Fruit fly (Drosophila melanogaster): ENCODE results near the gene CG32081.

The CG32081 gene

DNA sequence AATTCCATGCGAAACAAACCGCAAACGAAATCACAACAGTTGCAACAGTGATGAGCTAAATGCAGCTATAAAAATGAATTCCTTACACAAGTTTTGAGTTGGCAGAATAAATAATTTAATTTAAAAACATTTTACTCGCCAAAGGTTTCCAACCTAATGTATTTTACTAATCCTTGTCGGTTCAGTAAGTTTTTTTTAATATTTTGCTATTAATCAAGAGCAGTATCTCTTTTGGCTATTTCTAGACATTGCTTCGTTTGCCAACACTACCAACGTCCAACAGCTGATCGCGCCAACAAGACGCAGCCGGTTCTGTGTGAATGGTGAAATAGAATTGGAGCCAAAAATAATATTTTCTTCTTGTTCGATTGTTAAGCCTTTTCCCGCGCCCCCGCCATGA is 37.3 kb downstream of the CG32081 start, which contains the start of the genes CG32075, CG45101 and SuUR (continued):
- peak; percentile 46 for TF ChIP-seq CG11398 (GFP tag; optimal IDR thresholded peaks at IDR 0.05)
- peak; percentile 85 for TF ChIP-seq CG17359 (tag; optimal IDR thresholded peaks at IDR 0.05)
- TF ChIP-seq CG13894 (tag; optimal IDR thresholded peaks at IDR 0.05) = no peak
- peak; percentile 34; the same call in 1 of the 2 replicates for TF ChIP-seq Poxn (GFP tag; IDR thresholded peaks at IDR 0.05)
- TF ChIP-seq dimm (GFP tag; IDR thresholded peaks at IDR 0.05) = 0 out of 2 replicates have a peak, but pooled peaks have one; percentile 7
- TF ChIP-seq CG15073 (GFP tag; optimal IDR thresholded peaks at IDR 0.05) = peak; percentile 57
- peak; percentile 82 for TF ChIP-seq CG13123 (GFP tag; optimal IDR thresholded peaks at IDR 0.05)
- peak in 1 of 3 experiments; percentile 86 for TF ChIP-seq lola (GFP tag; optimal IDR thresholded peaks at IDR 0.05)
- TF ChIP-seq h (optimal IDR thresholded peaks at IDR 0.05) = no peak
- no peak; the same call in 1 of the 2 replicates for TF ChIP-seq NFAT (GFP tag; IDR thresholded peaks at IDR 0.05)
- no peak for TF ChIP-seq CG10565 (GFP tag; optimal IDR thresholded peaks at IDR 0.05)
- peak; percentile 89 for TF ChIP-seq Camta (GFP tag; optimal IDR thresholded peaks at IDR 0.05)
- peak; percentile 87 for TF ChIP-seq sd (tag; optimal IDR thresholded peaks at IDR 0.05)
- TF ChIP-seq CG43689 (GFP tag; IDR thresholded peaks at IDR 0.05) = peak; percentile 50; the same call in 1 of the 2 replicates
- peak; percentile 82 for TF ChIP-seq Atf-2 (GFP tag; optimal IDR thresholded peaks at IDR 0.05)
- no peak for TF ChIP-seq TFAM (GFP tag; optimal IDR thresholded peaks at IDR 0.05)
- peak; percentile 89 for TF ChIP-seq CoRest (tag; optimal IDR thresholded peaks at IDR 0.05)
- TF ChIP-seq run (tag; optimal IDR thresholded peaks at IDR 0.05) = peak; percentile 80
- peak; percentile 65 for TF ChIP-seq CG5245 (GFP tag; optimal IDR thresholded peaks at IDR 0.05)
- TF ChIP-seq Side (GFP tag; optimal IDR thresholded peaks at IDR 0.05) = peak; percentile 86
- TF ChIP-seq CG2199 (GFP tag; IDR thresholded peaks at IDR 0.05) = peak; percentile 56; the same call in 1 of the 3 replicates
- no peak for TF ChIP-seq CG15479 (GFP tag; optimal IDR thresholded peaks at IDR 0.05)
- TF ChIP-seq danr (GFP tag; IDR thresholded peaks at IDR 0.05) = 0 out of 2 replicates have a peak, but pooled peaks have one; percentile 33
- no peak for TF ChIP-seq usp (GFP tag; optimal IDR thresholded peaks at IDR 0.05)
- peak; percentile 87 for TF ChIP-seq peb (GFP tag; IDR thresholded peaks at IDR 0.05)
- TF ChIP-seq Atf3 (GFP tag; optimal IDR thresholded peaks at IDR 0.05) = peak; percentile 89
- TF ChIP-seq nerfin-1 (tag; optimal IDR thresholded peaks at IDR 0.05) = peak; percentile 77
- peak; percentile 79 for TF ChIP-seq CG1024 (GFP tag; IDR thresholded peaks at IDR 0.05)
- TF ChIP-seq org-1 (GFP tag; optimal IDR thresholded peaks at IDR 0.05) = peak; percentile 69
- peak; percentile 54 for TF ChIP-seq CG6254 (GFP tag; optimal IDR thresholded peaks at IDR 0.05)
- peak; percentile 90 for TF ChIP-seq CG10543 (GFP tag; optimal IDR thresholded peaks at IDR 0.05)
- peak; percentile 81 for TF ChIP-seq lab (GFP tag; optimal IDR thresholded peaks at IDR 0.05)
- TF ChIP-seq ac (GFP tag; optimal IDR thresholded peaks at IDR 0.05) = peak; percentile 38
- no peak for TF ChIP-seq Opbp (GFP tag; IDR thresholded peaks at IDR 0.05; ENCODE audit: partially characterized antibody)
- TF ChIP-seq CG32772 (GFP tag; IDR thresholded peaks at IDR 0.05) = peak; percentile 88
- TF ChIP-seq CG3407 (GFP tag; optimal IDR thresholded peaks at IDR 0.05) = peak; percentile 64
- TF ChIP-seq Adf1 (GFP tag; IDR thresholded peaks at IDR 0.05) = peak; percentile 66
- TF ChIP-seq CG12236 (GFP tag; optimal IDR thresholded peaks at IDR 0.05) = peak; percentile 64
- TF ChIP-seq Stat92E (GFP tag; optimal IDR thresholded peaks at IDR 0.05) = peak in 1 of 3 experiments; percentile 76
- no peak for TF ChIP-seq Bgb (GFP tag; IDR thresholded peaks at IDR 0.05; ENCODE audit: partially characterized antibody)
- TF ChIP-seq ttk (GFP tag; IDR thresholded peaks at IDR 0.05) = peak; percentile 81
- peak; percentile 41; the same call in 1 of the 2 replicates for TF ChIP-seq CG11696 (GFP tag; IDR thresholded peaks at IDR 0.05)
- peak; percentile 92 for TF ChIP-seq CG1602 (GFP tag; optimal IDR thresholded peaks at IDR 0.05)
- peak; percentile 67 for TF ChIP-seq Taf1 (GFP tag; IDR thresholded peaks at IDR 0.05)
- TF ChIP-seq CG4730 (GFP tag; IDR thresholded peaks at IDR 0.05) = peak; percentile 81
- peak; percentile 86 for TF ChIP-seq C15 (GFP tag; IDR thresholded peaks at IDR 0.05)
- TF ChIP-seq CG2678 (tag; optimal IDR thresholded peaks at IDR 0.05) = peak; percentile 87
- TF ChIP-seq chinmo (GFP tag; IDR thresholded peaks at IDR 0.05; ENCODE audit: partially characterized antibody) = no peak
- peak; percentile 10 for TF ChIP-seq emc (GFP tag; optimal IDR thresholded peaks at IDR 0.05)
- TF ChIP-seq CG14965 (GFP tag; optimal IDR thresholded peaks at IDR 0.05; ENCODE audit: borderline replicate concordance) = no peak

Data from whole organism, embryonic.